Worm (Caenorhabditis elegans) whole organism, young adult: ENCODE data around the gene fbxb-43.
"Not testable (repeated sequence)": the region's sequence is repeated elsewhere in the genome, so short reads cannot be mapped to it uniquely, and the experiment has no call there.

Experiments used
- B0035.1 ChIP-seq: sonication (generic microtip); optimal IDR thresholded peaks from 2 replicates; lab custom pipeline; 2016; ENCODE audit warnings: missing genetic modification characterization, mild to moderate bottlenecking, missing compliant biosample characterization, missing genotype, missing genetic modification reagents
- B0261.1 ChIP-seq: sonication (generic microtip); optimal IDR thresholded peaks from 2 replicates; lab custom pipeline; 2016; ENCODE audit warnings: mild to moderate bottlenecking, missing genetic modification characterization, moderate library complexity, missing compliant biosample characterization
- C17E4.6 ChIP-seq: fragments of 200-800 bp; sonication (Bioruptor generic); IDR thresholded peaks from 2 replicates; pipeline ENCODE4 v1.3.6; 2022; ENCODE audit warnings: missing genetic modification reagents, missing genetic modification characterization, missing compliant biosample characterization
- F10E7.11 ChIP-seq: sonication (generic microtip); optimal IDR thresholded peaks from 2 replicates; lab custom pipeline; 2017; ENCODE audit warnings: mild to moderate bottlenecking, missing genetic modification characterization, moderate library complexity, missing compliant biosample characterization
- F23B12.7 ChIP-seq: sonication (generic microtip); optimal IDR thresholded peaks from 2 replicates; lab custom pipeline; 2017; ENCODE audit warnings: missing genetic modification characterization, mild to moderate bottlenecking, missing compliant biosample characterization, antibody characterized with exemption, moderate library complexity; ENCODE audit not compliant: insufficient read depth
- F39B2.1 ChIP-seq: fragments of 200-800 bp; sonication (Bioruptor generic); IDR thresholded peaks from 2 replicates; pipeline ENCODE4 v1.3.6; 2022; ENCODE audit warnings: missing genetic modification reagents, missing genetic modification characterization, missing compliant biosample characterization
- F52B5.7 ChIP-seq: sonication (generic microtip); optimal IDR thresholded peaks from 2 replicates; lab custom pipeline; 2016; ENCODE audit warnings: mild to moderate bottlenecking, missing genetic modification characterization, missing compliant biosample characterization
- T07F8.4 ChIP-seq: sonication (generic microtip); optimal IDR thresholded peaks from 2 replicates; lab custom pipeline; 2016; ENCODE audit warnings: mild to moderate bottlenecking, missing genetic modification characterization, moderate library complexity, missing compliant biosample characterization
- T26A5.8 ChIP-seq: sonication (generic microtip); optimal IDR thresholded peaks from 2 replicates; lab custom pipeline; 2016; ENCODE audit warnings: missing genetic modification characterization, missing compliant biosample characterization
- Y79H2A.3 ChIP-seq: fragments of 200-800 bp; sonication (Bioruptor generic); conservative IDR thresholded peaks from 2 replicates; pipeline ENCODE4 v1.3.6; 2022; ENCODE audit warnings: missing genetic modification reagents, missing genetic modification characterization, missing compliant biosample characterization
- ZK185.1 ChIP-seq: sonication (generic microtip); optimal IDR thresholded peaks from 2 replicates; lab custom pipeline; 2016; ENCODE audit warnings: mild to moderate bottlenecking, missing genetic modification characterization, missing compliant biosample characterization; ENCODE audit not compliant: poor library complexity, severe bottlenecking
- aptf-2 ChIP-seq: fragments of 200-800 bp; sonication (Bioruptor generic); conservative IDR thresholded peaks from 2 replicates; pipeline ENCODE4 v1.3.6; 2022; ENCODE audit warnings: missing genetic modification reagents, missing genetic modification characterization, missing compliant biosample characterization
- bed-2 ChIP-seq: fragments of 200-800 bp; sonication (Bioruptor generic); IDR thresholded peaks from 2 replicates; pipeline ENCODE4 v1.3.6; 2022; ENCODE audit warnings: missing genetic modification reagents, missing genetic modification characterization, missing compliant biosample characterization
- dox-1 ChIP-seq: fragments of 200-800 bp; sonication (Bioruptor generic); IDR thresholded peaks from 2 replicates; pipeline ENCODE4 v1.3.6; 2022; ENCODE audit warnings: missing genetic modification reagents, missing genetic modification characterization, missing compliant biosample characterization
- dpl-1 ChIP-seq: fragments of 150-350 bp; optimal IDR thresholded peaks from 2 replicates; lab custom pipeline; 2014; ENCODE audit warnings: missing biosample characterization, missing genetic modification reagents, missing genetic modification characterization
- efl-1 ChIP-seq: fragments of 150-350 bp; optimal IDR thresholded peaks from 2 replicates; lab custom pipeline; 2014; ENCODE audit warnings: missing biosample characterization, missing genetic modification reagents, missing genetic modification characterization
- hmg-20 ChIP-seq: fragments of 200-800 bp; sonication (Bioruptor generic); IDR thresholded peaks from 2 replicates; pipeline ENCODE4 v1.3.6; 2022; ENCODE audit warnings: missing genetic modification reagents, missing genetic modification characterization, missing compliant biosample characterization
- hsf-1 ChIP-seq: fragments of 200-800 bp; sonication (Bioruptor generic); IDR thresholded peaks from 2 replicates; pipeline ENCODE4 v1.3.6; 2022; ENCODE audit warnings: missing genetic modification reagents, missing genetic modification characterization, missing compliant biosample characterization
- let-526 ChIP-seq: fragments of 200-800 bp; sonication (Bioruptor generic); IDR thresholded peaks from 2 replicates; pipeline ENCODE4 v1.3.6; 2022; ENCODE audit warnings: missing genetic modification reagents, missing genetic modification characterization, missing compliant biosample characterization
- lin-35 ChIP-seq, 3 experiments: fragments of 150-350 bp in 2 of 3; sonication (generic microtip) in 1 of 3; optimal IDR thresholded peaks; 2 replicates each; lab custom pipeline; 2014 to 2018; ENCODE audit warnings: missing biosample characterization in 3 of 3, missing genetic modification characterization in 3 of 3, missing genetic modification reagents in 3 of 3
- lin-40 ChIP-seq: sonication (generic microtip); optimal IDR thresholded peaks from 2 replicates; lab custom pipeline; 2016; ENCODE audit warnings: missing genetic modification characterization, mild to moderate bottlenecking, missing compliant biosample characterization, missing genotype, missing genetic modification reagents
- lsy-27 ChIP-seq: sonication (generic microtip); optimal IDR thresholded peaks from 2 replicates; lab custom pipeline; 2017; ENCODE audit warnings: missing genetic modification characterization, mild to moderate bottlenecking, missing compliant biosample characterization, antibody characterized with exemption, missing genotype, borderline replicate concordance; ENCODE audit not compliant: insufficient read depth
- mel-28 ChIP-seq: sonication (generic microtip); optimal IDR thresholded peaks from 2 replicates; lab custom pipeline; 2016; ENCODE audit warnings: borderline replicate concordance, mild to moderate bottlenecking, missing genetic modification characterization, missing compliant biosample characterization
- mxl-1 ChIP-seq: sonication (generic microtip); optimal IDR thresholded peaks from 2 replicates; lab custom pipeline; 2016; ENCODE audit warnings: missing genetic modification characterization, missing compliant biosample characterization
- nfya-1 ChIP-seq: sonication (generic microtip); optimal IDR thresholded peaks from 2 replicates; lab custom pipeline; 2017; ENCODE audit warnings: antibody characterized with exemption, missing compliant biosample characterization, missing genetic modification characterization, borderline replicate concordance; ENCODE audit not compliant: insufficient read depth
- pbrm-1 ChIP-seq: fragments of 200-800 bp; sonication (Bioruptor generic); IDR thresholded peaks from 2 replicates; pipeline ENCODE4 v1.3.6; 2022; ENCODE audit warnings: missing genetic modification reagents, missing genetic modification characterization, missing compliant biosample characterization
- pha-4 ChIP-seq: fragments of 150-350 bp; sonication (generic microtip); optimal IDR thresholded peaks from 2 replicates; lab custom pipeline; 2014; ENCODE audit warnings: missing biosample characterization, missing genetic modification reagents, missing genetic modification characterization
- repo-1 ChIP-seq: sonication (generic microtip); optimal IDR thresholded peaks from 2 replicates; lab custom pipeline; 2017; ENCODE audit warnings: mild to moderate bottlenecking, missing genetic modification characterization, missing compliant biosample characterization
- sdz-38 ChIP-seq: sonication (generic microtip); optimal IDR thresholded peaks from 2 replicates; lab custom pipeline; 2016; ENCODE audit warnings: missing genotype, missing genetic modification characterization, missing compliant biosample characterization
- snpc-1.3 ChIP-seq: sonication (generic microtip); optimal IDR thresholded peaks from 2 replicates; lab custom pipeline; 2017; ENCODE audit warnings: missing genetic modification characterization, mild to moderate bottlenecking, missing compliant biosample characterization, antibody characterized with exemption, moderate library complexity, missing genotype, missing genetic modification reagents; ENCODE audit not compliant: insufficient read depth
- tbx-9 ChIP-seq: sonication (generic microtip); optimal IDR thresholded peaks from 2 replicates; lab custom pipeline; 2016; ENCODE audit warnings: borderline replicate concordance, missing genetic modification characterization, inconsistent platforms, missing compliant biosample characterization
- unc-130 ChIP-seq: sonication (generic microtip); optimal IDR thresholded peaks from 2 replicates; lab custom pipeline; 2016; ENCODE audit warnings: missing genetic modification reagents, missing genetic modification characterization, missing compliant biosample characterization
- unc-62 ChIP-seq: fragments of 150-350 bp; optimal IDR thresholded peaks from 2 replicates; lab custom pipeline; 2014; ENCODE audit warnings: missing biosample characterization, missing genetic modification reagents, missing genetic modification characterization
- ztf-25 ChIP-seq: fragments of 200-800 bp; sonication (Bioruptor generic); IDR thresholded peaks from 2 replicates; pipeline ENCODE4 v1.3.6; 2022; ENCODE audit warnings: missing genetic modification reagents, missing genetic modification characterization, missing compliant biosample characterization
- ztf-28 ChIP-seq: fragments of 200-800 bp; sonication (Bioruptor generic); IDR thresholded peaks from 2 replicates; pipeline ENCODE4 v1.3.6; 2022; ENCODE audit warnings: missing genetic modification reagents, missing genetic modification characterization, missing compliant biosample characterization
- ztf-6 ChIP-seq: fragments of 200-800 bp; sonication (Bioruptor generic); IDR thresholded peaks from 2 replicates; pipeline ENCODE4 v1.3.6; 2022; ENCODE audit warnings: missing genetic modification reagents, missing genetic modification characterization, missing compliant biosample characterization

fbxb-43 gene

DNA sequence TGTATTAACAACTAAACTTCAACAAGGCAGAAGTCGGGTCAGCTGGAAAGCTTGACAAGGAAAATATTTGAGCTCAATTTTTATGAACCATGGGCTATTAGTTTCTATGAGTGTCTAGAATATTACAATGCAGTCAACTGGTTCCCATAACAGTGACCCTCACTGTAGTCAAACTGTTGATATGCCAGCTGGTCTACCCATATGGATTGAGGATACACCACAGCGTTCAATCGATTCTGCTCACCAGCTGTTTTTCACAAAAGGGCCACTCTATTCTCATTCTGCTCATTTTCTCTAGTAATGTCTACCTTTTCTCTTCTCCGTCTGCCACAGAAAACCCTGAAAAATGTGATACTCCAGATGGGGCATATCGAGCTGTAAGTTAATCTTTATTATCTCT lies 1.3 kb downstream of the fbxb-43 start, which contains the start of gene fbxb-42:
Gene fbxb-42 (plus strand): TSS at position 301 of the 400 bp plus-strand sequence.
- no peak for TF ChIP-seq hmg-20
- no peak for TF ChIP-seq mxl-1
- no peak for TF ChIP-seq pha-4 (tag; lab: Kevin White, UChicago)
- no peak for TF ChIP-seq unc-62
- no peak for TF ChIP-seq snpc-1.3 (tag; lab: Kevin White, UChicago)
- no peak for TF ChIP-seq dpl-1
- TF ChIP-seq F23B12.7 = no peak
- no peak for TF ChIP-seq lin-35 (GFP tag; optimal IDR thresholded peaks at IDR 0.05; lab: Kevin White, UChicago)
- no peak for TF ChIP-seq efl-1 (GFP tag; lab: Kevin White, UChicago)
- TF ChIP-seq hsf-1 (GFP tag; lab: Robert Waterston, UW) = no peak
- TF ChIP-seq T26A5.8 (tag; lab: Kevin White, UChicago) = no peak
- no peak for TF ChIP-seq F52B5.7
- TF ChIP-seq C17E4.6 = no peak
- no peak for TF ChIP-seq Y79H2A.3 (GFP tag; lab: Robert Waterston, UW)
- no peak for TF ChIP-seq repo-1
- TF ChIP-seq bed-2 (GFP tag; lab: Robert Waterston, UW) = no peak
- no peak for TF ChIP-seq F10E7.11 (tag; lab: Kevin White, UChicago)
- TF ChIP-seq mel-28 = no peak
- TF ChIP-seq, all 124 proteins: peak for 0

DNA sequence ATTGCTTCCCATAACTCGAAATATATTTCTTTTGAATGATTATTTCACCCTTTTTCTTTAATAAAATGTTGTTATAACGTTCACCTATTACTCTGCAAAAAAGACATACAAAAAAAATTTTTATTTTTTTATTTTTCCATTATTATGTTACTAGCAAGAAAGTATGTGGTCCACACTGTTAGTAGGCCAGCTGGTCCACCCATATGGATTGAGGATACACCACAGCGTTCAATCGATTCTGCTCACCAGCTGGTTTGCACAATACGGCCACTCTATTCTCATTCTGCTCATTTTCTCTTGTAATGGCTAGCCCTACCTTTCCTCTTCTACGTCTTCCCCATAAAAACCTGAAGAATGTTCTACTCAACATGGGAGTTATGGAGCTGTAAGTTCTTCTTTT lies 2.6 kb downstream of the fbxb-43 start, which contains the start of gene fbxb-44:
Gene fbxb-44 (plus strand): TSS at position 301 of the 400 bp plus-strand sequence.
- TF ChIP-seq ZK185.1 (no peak), unc-130 (no peak), nfya-1 (tag; lab: Kevin White, UChicago) (no peak), tbx-9 (tag; lab: Kevin White, UChicago) (no peak), aptf-2 (GFP tag; lab: Robert Waterston, UW) (no peak), F10E7.11 (tag; lab: Kevin White, UChicago) (no peak), T07F8.4 (tag; lab: Kevin White, UChicago) (no peak), ztf-25 (no peak), B0261.1 (no peak), sdz-38 (tag; lab: Kevin White, UChicago) (no peak), lin-40 (tag; lab: Kevin White, UChicago) (no peak), B0035.1 (tag; lab: Kevin White, UChicago) (no peak), pbrm-1 (GFP tag; lab: Robert Waterston, UW) (no peak), ztf-6 (no peak), F39B2.1 (GFP tag; lab: Robert Waterston, UW) (no peak), dox-1 (GFP tag; lab: Robert Waterston, UW) (no peak), lsy-27 (no peak)

DNA sequence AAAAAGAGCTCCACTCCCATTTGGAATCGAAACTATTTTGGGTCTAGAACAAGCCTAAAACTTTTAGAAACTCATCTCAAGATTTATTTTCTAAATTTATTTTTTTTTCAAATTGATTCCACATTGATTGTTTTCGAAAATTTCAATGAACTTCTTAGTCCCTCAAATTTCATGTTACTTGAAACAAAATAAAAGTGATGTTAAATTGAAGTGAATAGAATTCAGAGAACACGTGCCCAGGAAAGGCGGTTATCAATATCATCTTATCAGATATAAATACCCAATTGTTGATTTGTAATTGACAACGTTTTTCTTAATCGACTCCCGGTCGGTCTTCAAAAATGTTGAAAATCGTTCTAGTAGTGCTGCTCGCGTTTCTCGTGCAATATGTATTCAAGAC lies 4.6 kb downstream of the fbxb-43 start, which contains the start of gene poml-4:
Gene poml-4 (plus strand): TSS at position 301 of the 400 bp plus-strand sequence.
- TF ChIP-seq B0035.1 (tag; lab: Kevin White, UChicago); ztf-28 (GFP tag; lab: Robert Waterston, UW); let-526 (GFP tag; lab: Robert Waterston, UW): not testable (repeated sequence)
